Fruit fly (Drosophila melanogaster): Measurements from ENCODE around the gene Pgk.

Pgk gene

DNA sequence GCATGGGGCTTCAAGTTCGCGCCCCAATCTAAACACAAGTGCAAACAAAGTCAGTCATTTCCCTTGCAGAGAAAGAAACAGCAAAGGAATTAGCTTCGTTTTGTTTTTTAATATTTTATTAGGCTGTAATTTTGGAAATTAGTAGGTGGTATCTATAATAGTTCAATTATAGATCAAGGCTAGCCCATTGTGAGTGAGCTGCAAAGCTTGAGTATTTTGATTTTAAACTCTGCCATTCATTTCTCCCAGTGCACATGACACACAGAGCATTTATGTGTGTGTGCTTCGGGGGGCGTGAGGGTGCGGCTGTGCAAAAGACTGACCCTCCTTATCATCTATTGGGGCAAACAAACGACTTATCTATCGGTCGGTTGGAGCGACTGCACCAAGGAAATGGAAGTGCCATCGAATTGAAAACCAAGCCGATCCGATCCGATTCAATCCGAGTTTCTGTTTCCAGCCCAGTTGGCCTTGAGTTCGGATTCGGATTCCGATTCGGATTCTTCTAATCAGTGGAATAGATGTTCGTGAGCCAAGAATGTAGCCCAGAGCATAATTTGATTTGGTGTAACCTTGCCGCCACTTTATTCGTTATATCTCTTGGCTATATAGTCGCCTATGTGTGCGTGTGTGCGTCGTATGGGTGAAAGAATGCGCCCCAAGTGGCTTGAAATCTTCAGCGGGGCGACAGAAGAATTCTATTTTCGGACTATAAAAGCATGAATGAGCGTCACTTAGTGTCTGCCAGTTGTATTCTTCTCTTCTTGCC, 21.3 kb downstream of the Pgk start (continued):
- no peak for TF ChIP-seq stwl (tag; optimal IDR thresholded peaks at IDR 0.05)
- TF ChIP-seq CG16813 (GFP tag; IDR thresholded peaks at IDR 0.05; ENCODE audit: partially characterized antibody) = no peak
- TF ChIP-seq tup (GFP tag; optimal IDR thresholded peaks at IDR 0.05) = no peak
- TF ChIP-seq CG12659 (GFP tag; optimal IDR thresholded peaks at IDR 0.05) = peak; percentile 19
- TF ChIP-seq CG7271 (tag; optimal IDR thresholded peaks at IDR 0.05) = no peak
- TF ChIP-seq Atf6 (GFP tag; IDR thresholded peaks at IDR 0.05) = no peak
- peak; percentile 10 for TF ChIP-seq Hmr (GFP tag; optimal IDR thresholded peaks at IDR 0.05)
- no peak for TF ChIP-seq exex (tag; optimal IDR thresholded peaks at IDR 0.05)
- TF ChIP-seq otp (GFP tag; IDR thresholded peaks at IDR 0.05) = no peak
- TF ChIP-seq Sox100B (GFP tag; optimal IDR thresholded peaks at IDR 0.05) = peak; percentile 33
- no peak for TF ChIP-seq Scr (GFP tag; IDR thresholded peaks at IDR 0.05; ENCODE audit: partially characterized antibody)
- 0 out of 3 replicates have a peak, but pooled peaks have one; percentile 25 for TF ChIP-seq Aef1 (GFP tag; IDR thresholded peaks at IDR 0.05)
- 0 out of 3 replicates have a peak, but pooled peaks have one; percentile 19 for TF ChIP-seq Mrtf (GFP tag; IDR thresholded peaks at IDR 0.05)
- no peak for TF ChIP-seq unc-4 (GFP tag; IDR thresholded peaks at IDR 0.05; ENCODE audit: partially characterized antibody)
- TF ChIP-seq gcm2 (GFP tag; optimal IDR thresholded peaks at IDR 0.05) = no peak
- TF ChIP-seq tin (GFP tag; optimal IDR thresholded peaks at IDR 0.05) = no peak
- TF ChIP-seq CG15073 (GFP tag; optimal IDR thresholded peaks at IDR 0.05) = no peak
- no peak for TF ChIP-seq CG30431 (GFP tag; optimal IDR thresholded peaks at IDR 0.05)
- TF ChIP-seq az2 (GFP tag; optimal IDR thresholded peaks at IDR 0.05) = no peak
- peak; percentile 44; the same call in 1 of the 2 replicates for TF ChIP-seq Xrp1 (GFP tag; IDR thresholded peaks at IDR 0.05)
- peak; percentile 35 to 79 for TF ChIP-seq Hr51 (GFP tag; optimal IDR thresholded peaks at IDR 0.05)
- TF ChIP-seq cas (GFP tag; IDR thresholded peaks at IDR 0.05) = no peak
- TF ChIP-seq cg (GFP tag; optimal IDR thresholded peaks at IDR 0.05) = peak; percentile 3
- no peak for TF ChIP-seq zf30C (GFP tag; optimal IDR thresholded peaks at IDR 0.05)
- TF ChIP-seq Lim3 (GFP tag; IDR thresholded peaks at IDR 0.05) = no peak
- no peak for TF ChIP-seq CG4360 (GFP tag; IDR thresholded peaks at IDR 0.05)
- TF ChIP-seq CG16863 (GFP tag; optimal IDR thresholded peaks at IDR 0.05) = no peak
- no peak for TF ChIP-seq sima (GFP tag; optimal IDR thresholded peaks at IDR 0.05)
- TF ChIP-seq kni (GFP tag; optimal IDR thresholded peaks at IDR 0.05) = no peak
- peak in 1 of 2 experiments; percentile 8 for TF ChIP-seq crp (GFP tag; optimal IDR thresholded peaks at IDR 0.05)
- TF ChIP-seq Fer2 (tag; optimal IDR thresholded peaks at IDR 0.05) = no peak
- no peak for TF ChIP-seq tx (GFP tag; optimal IDR thresholded peaks at IDR 0.05)
- TF ChIP-seq Vsx1 (GFP tag; optimal IDR thresholded peaks at IDR 0.05) = no peak
- TF ChIP-seq CG15696 (tag; optimal IDR thresholded peaks at IDR 0.05) = no peak
- TF ChIP-seq CG3281 (GFP tag; optimal IDR thresholded peaks at IDR 0.05) = no peak
- no peak for TF ChIP-seq amos (GFP tag; IDR thresholded peaks at IDR 0.05; ENCODE audit: partially characterized antibody)
- no peak for TF ChIP-seq CG7357 (GFP tag; IDR thresholded peaks at IDR 0.05)
- TF ChIP-seq CG12219 (GFP tag; optimal IDR thresholded peaks at IDR 0.05) = no peak
- no peak for TF ChIP-seq CG4707 (GFP tag; optimal IDR thresholded peaks at IDR 0.05)
- TF ChIP-seq CG10565 (GFP tag; optimal IDR thresholded peaks at IDR 0.05) = no peak
- TF ChIP-seq lab (GFP tag; optimal IDR thresholded peaks at IDR 0.05) = peak; percentile 40
- no peak for TF ChIP-seq Hmx (GFP tag; optimal IDR thresholded peaks at IDR 0.05)
- no peak for TF ChIP-seq lbe (GFP tag; optimal IDR thresholded peaks at IDR 0.05)
- TF ChIP-seq chinmo (GFP tag; IDR thresholded peaks at IDR 0.05; ENCODE audit: partially characterized antibody) = 0 out of 4 replicates have a peak, but pooled peaks have one; percentile 68
- TF ChIP-seq danr (GFP tag; IDR thresholded peaks at IDR 0.05) = no peak; the same call in 1 of the 2 replicates
- TF ChIP-seq CG2712 (tag; optimal IDR thresholded peaks at IDR 0.05) = peak; percentile 60
- TF ChIP-seq croc (GFP tag; conservative IDR thresholded peaks at IDR 0.05) = no peak
- no peak for TF ChIP-seq Sry-β (GFP tag; optimal IDR thresholded peaks at IDR 0.05)
